Worm (Caenorhabditis elegans) whole organism, early embryonic: ENCODE results near the gene srx-1.

Experiments used
- aly-1 ChIP-seq: sonication (generic microtip); optimal IDR thresholded peaks from 2 replicates; lab custom pipeline; 2016; ENCODE audit warnings: missing genetic modification characterization, missing compliant biosample characterization
- ama-1 ChIP-seq: fragments of 150-350 bp; optimal IDR thresholded peaks from 2 replicates; lab custom pipeline; 2014
- hmbx-1 ChIP-seq: sonication (generic microtip); optimal IDR thresholded peaks from 2 replicates; lab custom pipeline; 2016; ENCODE audit warnings: mild to moderate bottlenecking, missing genetic modification characterization, missing compliant biosample characterization
- sea-1 ChIP-seq: fragments of 200-800 bp; sonication (Bioruptor generic); conservative IDR thresholded peaks from 2 replicates; pipeline ENCODE4 v1.3.6; 2022; ENCODE audit warnings: missing genetic modification characterization, missing compliant biosample characterization
- tra-4 ChIP-seq: sonication (generic microtip); optimal IDR thresholded peaks from 2 replicates; lab custom pipeline; 2017; ENCODE audit warnings: missing genetic modification characterization, missing compliant biosample characterization

DNA sequence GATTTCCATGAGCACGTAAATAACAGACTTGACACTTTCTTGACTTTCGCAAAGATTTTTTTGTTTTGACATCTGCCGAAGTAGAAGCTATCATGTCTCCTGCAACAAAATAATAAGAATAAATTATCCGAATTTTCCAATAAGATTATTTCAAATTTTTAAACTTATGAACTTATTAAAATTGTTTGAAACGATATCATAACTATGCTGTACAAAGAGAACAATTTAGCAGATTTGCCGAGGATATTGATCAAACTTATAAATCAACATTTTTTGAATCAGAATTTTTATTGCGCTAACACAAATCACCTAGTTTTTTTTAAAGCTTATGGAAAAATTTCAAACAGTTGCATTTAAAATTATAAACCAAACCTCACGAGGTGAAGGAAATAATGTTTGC, 31.2 kb upstream of the srx-1 start, which contains the start of gene nhr-195:
- TF ChIP-seq ama-1 (lab: Kevin White, UChicago): no peak
- no peak for TF ChIP-seq tra-4 (tag; lab: Kevin White, UChicago)
- TF ChIP-seq aly-1 (tag; lab: Kevin White, UChicago): no peak
- TF ChIP-seq hmbx-1: no peak
- TF ChIP-seq sea-1 (GFP tag; lab: Robert Waterston, UW): no peak
